Worm (Caenorhabditis elegans): ENCODE data around the gene tra-2.

- TF ChIP-seq ZK337.2 (GFP tag; IDR thresholded peaks at IDR 0.05): no peak
- no peak for TF ChIP-seq lin-29 (GFP tag; IDR thresholded peaks at IDR 0.05)
- peak in 1 of 2 experiments; percentile 37 for TF ChIP-seq unc-62 (GFP tag; optimal IDR thresholded peaks at IDR 0.05 in 1 of 2)
- TF ChIP-seq unc-62 (tag; optimal IDR thresholded peaks at IDR 0.05): no peak
- TF ChIP-seq pha-4 (GFP tag; IDR thresholded peaks at IDR 0.05): no peak
- TF ChIP-seq pha-4 (tag; optimal IDR thresholded peaks at IDR 0.05): no peak
- no peak for TF ChIP-seq ZK546.5 (tag; optimal IDR thresholded peaks at IDR 0.05)
Observed at ce11 chrII:6936528-6936927, 28.9 kb downstream of the tra-2 start.
